Worm (Caenorhabditis elegans): ENCODE measurements around the gene Y75B8A.6.

DNA sequence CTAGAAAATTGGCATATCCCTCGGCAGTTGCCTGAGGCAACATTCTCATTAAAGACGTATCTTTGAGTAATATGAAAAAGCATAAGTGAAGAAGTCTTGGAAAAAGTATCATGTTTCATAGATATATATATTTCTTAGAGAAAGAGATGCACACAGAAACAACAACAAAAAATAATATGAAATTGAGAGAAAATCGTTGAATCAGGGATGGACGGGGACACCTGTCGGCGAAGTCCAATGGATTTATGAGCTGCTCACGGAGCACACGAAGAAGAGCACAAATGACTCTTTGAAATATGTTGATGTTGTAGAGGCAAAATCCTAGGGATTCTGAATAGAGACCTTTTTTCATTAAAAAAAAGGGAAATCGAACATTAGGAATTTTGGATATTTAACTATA is 9.0 kb downstream of the Y75B8A.6 start:
- TF ChIP-seq dpl-1 (GFP tag; optimal IDR thresholded peaks at IDR 0.05) (no peak), gei-17 (GFP tag; optimal IDR thresholded peaks at IDR 0.05) (no peak), chd-7 (tag; optimal IDR thresholded peaks at IDR 0.05) (no peak), attf-6 (GFP tag; IDR thresholded peaks at IDR 0.05) (no peak), ceh-91 (GFP tag; IDR thresholded peaks at IDR 0.05) (no peak), F22D6.2 (tag; optimal IDR thresholded peaks at IDR 0.05) (no peak), sea-2 (GFP tag; IDR thresholded peaks at IDR 0.05) (no peak), him-1 (tag; optimal IDR thresholded peaks at IDR 0.05) (no peak), atf-7 (tag; optimal IDR thresholded peaks at IDR 0.05) (no peak), ama-1 (optimal IDR thresholded peaks at IDR 0.05) (no peak), ama-1 (GFP tag; optimal IDR thresholded peaks at IDR 0.05) (no peak)
